Worm (Caenorhabditis elegans): ENCODE measurements around the gene Y48A6B.8.

Y48A6B.8 gene

ce11 chrIII:11063259-11063658 is 34.0 kb upstream of the Y48A6B.8 start, which contains the start of gene rsa-2 (continued):
- TF ChIP-seq nhr-28 (tag; optimal IDR thresholded peaks at IDR 0.05) (no peak), lim-7 (GFP tag; IDR thresholded peaks at IDR 0.05) (no peak), lin-29 (GFP tag; IDR thresholded peaks at IDR 0.05) (no peak), ctbp-1 (GFP tag; IDR thresholded peaks at IDR 0.05) (peak; percentile 12; the same call in 1 of the 2 replicates), mes-2 (tag; optimal IDR thresholded peaks at IDR 0.05; ENCODE audit: poor library complexity, severe bottlenecking) (peak; percentile 76), vab-7 (GFP tag; IDR thresholded peaks at IDR 0.05) (0 out of 2 replicates have a peak, but pooled peaks have one; percentile 33), ceh-32 (tag; optimal IDR thresholded peaks at IDR 0.05; ENCODE audit: poor library complexity) (no peak), rbr-2 (tag; optimal IDR thresholded peaks at IDR 0.05) (peak; percentile 28), Y5F2A.4 (GFP tag; optimal IDR thresholded peaks at IDR 0.05) (no peak), nhr-6 (tag; optimal IDR thresholded peaks at IDR 0.05) (no peak), arid-1 (GFP tag; conservative IDR thresholded peaks at IDR 0.05) (peak; percentile 60; the same call in 1 of the 2 replicates), dmd-6 (GFP tag; IDR thresholded peaks at IDR 0.05) (no peak), ceh-28 (tag; optimal IDR thresholded peaks at IDR 0.05) (no peak), dmd-8 (GFP tag; IDR thresholded peaks at IDR 0.05) (no peak), aha-1 (tag) (no peak), egl-43 (GFP tag; IDR thresholded peaks at IDR 0.05) (no peak), lin-13 (GFP tag; optimal IDR thresholded peaks at IDR 0.05) (no peak), F37D6.2 (tag; optimal IDR thresholded peaks at IDR 0.05) (no peak), snpc-1.2 (GFP tag; IDR thresholded peaks at IDR 0.05) (no peak), skn-1 (tag; optimal IDR thresholded peaks at IDR 0.05) (no peak), nhr-25 (tag; optimal IDR thresholded peaks at IDR 0.05; ENCODE audit: borderline replicate concordance, insufficient read depth) (no peak), dpl-1 (GFP tag; optimal IDR thresholded peaks at IDR 0.05) (peak; percentile 91), set-16 (GFP tag; IDR thresholded peaks at IDR 0.05) (no peak), mxl-3 (GFP tag; optimal IDR thresholded peaks at IDR 0.05) (no peak), lin-15B (tag; optimal IDR thresholded peaks at IDR 0.05) (no peak), nhr-10 (tag; optimal IDR thresholded peaks at IDR 0.05) (no peak), nhr-42 (GFP tag; IDR thresholded peaks at IDR 0.05) (no peak), ces-1 (GFP tag; optimal IDR thresholded peaks at IDR 0.05) (no peak), daf-16 (GFP tag; optimal IDR thresholded peaks at IDR 0.05) (no peak), daf-16 (tag; optimal IDR thresholded peaks at IDR 0.05) (peak; percentile 35), php-3 (GFP tag; IDR thresholded peaks at IDR 0.05) (no peak), R02D3.7 (tag; optimal IDR thresholded peaks at IDR 0.05) (no peak), nhr-102 (tag; optimal IDR thresholded peaks at IDR 0.05) (no peak), madf-9 (GFP tag; conservative IDR thresholded peaks at IDR 0.05) (no peak), F49E8.2 (tag; optimal IDR thresholded peaks at IDR 0.05; ENCODE audit: borderline replicate concordance) (no peak), hlh-30 (tag; optimal IDR thresholded peaks at IDR 0.05; ENCODE audit: insufficient read depth) (no peak), gei-8 (GFP tag; optimal IDR thresholded peaks at IDR 0.05) (no peak), ama-1 (optimal IDR thresholded peaks at IDR 0.05) (no peak), pha-4 (GFP tag; IDR thresholded peaks at IDR 0.05) (peak; percentile 35), pha-4 (tag; optimal IDR thresholded peaks at IDR 0.05) (no peak), nhr-76 (tag; optimal IDR thresholded peaks at IDR 0.05) (no peak), unc-62 (GFP tag; optimal IDR thresholded peaks at IDR 0.05 in 1 of 2) (peak in 1 of 2 experiments; percentile 86), unc-62 (tag; optimal IDR thresholded peaks at IDR 0.05) (no peak), nhr-111 (GFP tag; optimal IDR thresholded peaks at IDR 0.05) (no peak), dmd-9 (GFP tag; IDR thresholded peaks at IDR 0.05) (no peak), nhr-41 (GFP tag; IDR thresholded peaks at IDR 0.05) (no peak), daf-8 (GFP tag; IDR thresholded peaks at IDR 0.05) (no peak), zfp-3 (GFP tag; conservative IDR thresholded peaks at IDR 0.05) (0 out of 2 replicates have a peak, but pooled peaks have one; percentile 52), fos-1 (tag; optimal IDR thresholded peaks at IDR 0.05) (no peak), sdz-12 (GFP tag; optimal IDR thresholded peaks at IDR 0.05) (no peak), Y48G9A.11 (GFP tag; IDR thresholded peaks at IDR 0.05) (no peak), nhr-48 (tag; optimal IDR thresholded peaks at IDR 0.05) (no peak)
